1 worm cellular context compared by ENCODE assay signal in the genomic region with DNA sequence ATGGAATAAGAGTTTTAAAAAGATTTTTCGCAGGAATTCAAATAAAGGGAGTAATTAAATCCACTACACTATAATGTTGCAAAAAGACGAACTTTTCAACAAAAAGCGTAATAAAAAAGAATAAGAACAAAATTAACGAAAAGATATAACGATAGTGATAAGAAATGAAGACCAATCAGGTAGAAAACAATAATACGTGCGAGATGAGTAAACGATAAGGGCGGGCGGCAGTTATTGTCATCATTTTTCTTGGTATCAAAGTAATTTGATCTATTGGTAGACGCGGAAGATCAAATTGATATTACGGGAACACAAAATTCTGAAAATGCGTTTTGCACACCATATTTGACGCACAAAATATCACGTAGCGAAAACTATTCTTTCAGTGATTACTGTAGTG.
TF ChIP-seq lines count a peak whose summit lies in the region.

No protein-coding gene starts in this region.

TF ChIP-seq in whole organism, L1 larva, 84 proteins besides CTCF, POLR2A, EP300 and RAD21 (continued from another document):
- TF ChIP-seq nhr-12 (tag; optimal IDR thresholded peaks at IDR 0.05; lab: Kevin White, UChicago): no peak
- TF ChIP-seq nhr-20 (tag; optimal IDR thresholded peaks at IDR 0.05; lab: Kevin White, UChicago): peak; percentile 2
- no peak for TF ChIP-seq nhr-90 (tag; optimal IDR thresholded peaks at IDR 0.05; lab: Kevin White, UChicago; ENCODE audit: poor library complexity)
- TF ChIP-seq mef-2 (tag; optimal IDR thresholded peaks at IDR 0.05; lab: Kevin White, UChicago): no peak
- TF ChIP-seq alr-1 (tag; optimal IDR thresholded peaks at IDR 0.05; lab: Kevin White, UChicago; ENCODE audit: borderline replicate concordance): no peak
- TF ChIP-seq ztf-11 (tag; optimal IDR thresholded peaks at IDR 0.05; lab: Kevin White, UChicago): no peak
- TF ChIP-seq nhr-19 (GFP tag; conservative IDR thresholded peaks at IDR 0.05; lab: Robert Waterston, UW): no peak
- TF ChIP-seq pqm-1 (tag; optimal IDR thresholded peaks at IDR 0.05; lab: Kevin White, UChicago): no peak
- TF ChIP-seq rnt-1 (tag; optimal IDR thresholded peaks at IDR 0.05; lab: Kevin White, UChicago): no peak
- TF ChIP-seq grh-1 (GFP tag; IDR thresholded peaks at IDR 0.05; lab: Robert Waterston, UW): no peak
- no peak for TF ChIP-seq egl-13 (tag; optimal IDR thresholded peaks at IDR 0.05; lab: Kevin White, UChicago)
- no peak for TF ChIP-seq sptf-1 (tag; optimal IDR thresholded peaks at IDR 0.05; lab: Kevin White, UChicago)
- no peak for TF ChIP-seq nhr-28 (tag; optimal IDR thresholded peaks at IDR 0.05; lab: Kevin White, UChicago)
- no peak for TF ChIP-seq egl-27 (tag; optimal IDR thresholded peaks at IDR 0.05; lab: Kevin White, UChicago)
- TF ChIP-seq nhr-76 (tag; optimal IDR thresholded peaks at IDR 0.05; lab: Kevin White, UChicago): no peak
- peak; percentile 33 for TF ChIP-seq blmp-1 (tag; optimal IDR thresholded peaks at IDR 0.05; lab: Kevin White, UChicago)
- TF ChIP-seq fkh-8 (tag; optimal IDR thresholded peaks at IDR 0.05; lab: Kevin White, UChicago): no peak
- no peak for TF ChIP-seq ceh-88 (GFP tag; IDR thresholded peaks at IDR 0.05; lab: Robert Waterston, UW)
- no peak for TF ChIP-seq irx-1 (tag; optimal IDR thresholded peaks at IDR 0.05; lab: Kevin White, UChicago)
- no peak for TF ChIP-seq lin-35 (GFP tag; optimal IDR thresholded peaks at IDR 0.05; lab: Kevin White, UChicago)
- TF ChIP-seq ama-1 (optimal IDR thresholded peaks at IDR 0.05; lab: Kevin White, UChicago): no peak
